Fruit fly (Drosophila melanogaster): ENCODE results near the gene Cdk12.
A peak's percentile ranks its signal among the peaks of the same experiment; 100 is the strongest.

Cdk12 gene

DNA sequence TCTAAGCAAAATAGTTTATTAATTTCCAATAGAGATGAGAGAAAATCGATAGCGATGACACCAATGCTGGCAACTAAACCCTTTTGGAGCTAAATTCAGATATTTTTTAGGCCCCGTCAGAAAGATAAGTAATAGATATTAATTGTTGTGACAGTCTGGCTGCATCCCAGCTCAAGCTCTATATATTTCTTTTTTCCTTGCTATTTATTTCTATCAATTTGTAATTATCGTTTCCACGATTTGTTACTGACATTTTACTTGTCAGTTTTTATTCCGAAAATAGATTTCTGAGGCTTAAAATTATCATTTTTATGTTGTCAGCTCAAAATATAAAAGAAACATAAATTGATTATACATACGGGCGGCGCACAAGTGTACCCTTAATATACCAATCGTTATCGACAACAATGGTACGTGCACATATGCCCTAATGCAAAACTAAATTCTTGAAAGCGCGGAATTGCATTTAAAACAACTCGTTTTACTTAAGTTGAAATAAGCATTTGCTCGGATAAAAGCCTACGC lies 52.8 kb downstream of the Cdk12 start, which contains the start of the genes CRIF and SMC5 (continued):
- peak; percentile 73 for TF ChIP-seq Ssrp (tag; optimal IDR thresholded peaks at IDR 0.05)
- peak; percentile 44 for TF ChIP-seq Dad (GFP tag; optimal IDR thresholded peaks at IDR 0.05)
- TF ChIP-seq gcm (GFP tag; optimal IDR thresholded peaks at IDR 0.05), result peak; percentile 84
- TF ChIP-seq bigmax (GFP tag; optimal IDR thresholded peaks at IDR 0.05), result no peak
- TF ChIP-seq CG17612 (GFP tag; IDR thresholded peaks at IDR 0.05), result no peak
- TF ChIP-seq CG6254 (GFP tag; optimal IDR thresholded peaks at IDR 0.05), result no peak
- TF ChIP-seq psq (GFP tag; optimal IDR thresholded peaks at IDR 0.05), result no peak
- no peak for TF ChIP-seq Mrtf (GFP tag; IDR thresholded peaks at IDR 0.05)
- TF ChIP-seq CG4617 (GFP tag; optimal IDR thresholded peaks at IDR 0.05; ENCODE audit: borderline replicate concordance), result peak; percentile 68
- peak; percentile 69 for TF ChIP-seq Dip3 (GFP tag; optimal IDR thresholded peaks at IDR 0.05)
- peak; percentile 82 for TF ChIP-seq gem (tag; optimal IDR thresholded peaks at IDR 0.05)
- TF ChIP-seq CG8944 (GFP tag; optimal IDR thresholded peaks at IDR 0.05), result peak; percentile 60
- TF ChIP-seq dan (GFP tag; IDR thresholded peaks at IDR 0.05), result no peak
- peak; percentile 95 for TF ChIP-seq CG30020 (tag; optimal IDR thresholded peaks at IDR 0.05)
- TF ChIP-seq pnt (GFP tag; optimal IDR thresholded peaks at IDR 0.05), result peak; percentile 30
- TF ChIP-seq CG18476 (GFP tag; optimal IDR thresholded peaks at IDR 0.05), result peak; percentile 56
- no peak for TF ChIP-seq Hey (tag; optimal IDR thresholded peaks at IDR 0.05)
- no peak for TF ChIP-seq ATbp (GFP tag; optimal IDR thresholded peaks at IDR 0.05)
- peak; percentile 54 for TF ChIP-seq CG16815 (GFP tag; optimal IDR thresholded peaks at IDR 0.05)
- peak; percentile 75 for TF ChIP-seq CG2712 (tag; optimal IDR thresholded peaks at IDR 0.05)
- peak; percentile 78 for TF ChIP-seq HLH54F (GFP tag; optimal IDR thresholded peaks at IDR 0.05)
- TF ChIP-seq cad (GFP tag; optimal IDR thresholded peaks at IDR 0.05), result no peak
- TF ChIP-seq Gug (GFP tag; IDR thresholded peaks at IDR 0.05), result no peak
- peak; percentile 42 for TF ChIP-seq CG10654 (GFP tag; optimal IDR thresholded peaks at IDR 0.05)
- TF ChIP-seq H2.0 (GFP tag; IDR thresholded peaks at IDR 0.05), result peak; percentile 22; the same call in 1 of the 2 replicates
- TF ChIP-seq ssp (GFP tag; IDR thresholded peaks at IDR 0.05), result peak; percentile 89
- peak; percentile 87 for TF ChIP-seq Sry-δ (GFP tag; optimal IDR thresholded peaks at IDR 0.05)
- peak; percentile 76 for TF ChIP-seq pho (GFP tag; optimal IDR thresholded peaks at IDR 0.05)
- no peak for TF ChIP-seq CG2129 (GFP tag; IDR thresholded peaks at IDR 0.05; ENCODE audit: partially characterized antibody)
- TF ChIP-seq CG17359 (tag; optimal IDR thresholded peaks at IDR 0.05), result peak; percentile 55
- TF ChIP-seq CG12942 (GFP tag; optimal IDR thresholded peaks at IDR 0.05), result peak; percentile 62
- TF ChIP-seq CG11247 (GFP tag; IDR thresholded peaks at IDR 0.05), result no peak
- peak; percentile 76 for TF ChIP-seq zfh2 (GFP tag; optimal IDR thresholded peaks at IDR 0.05)
- no peak for TF ChIP-seq Tbp (GFP tag; optimal IDR thresholded peaks at IDR 0.05)
- no peak for TF ChIP-seq luna (GFP tag; optimal IDR thresholded peaks at IDR 0.05)
- TF ChIP-seq CG2199 (GFP tag; IDR thresholded peaks at IDR 0.05), result no peak
- 0 out of 3 replicates have a peak, but pooled peaks have one; percentile 31 for TF ChIP-seq croc (GFP tag; conservative IDR thresholded peaks at IDR 0.05)
- peak; percentile 12 for TF ChIP-seq CG30431 (GFP tag; optimal IDR thresholded peaks at IDR 0.05)
- no peak for TF ChIP-seq cato (GFP tag; optimal IDR thresholded peaks at IDR 0.05; ENCODE audit: borderline replicate concordance)
- no peak for TF ChIP-seq CG8089 (GFP tag; optimal IDR thresholded peaks at IDR 0.05)
- TF ChIP-seq exex (tag; optimal IDR thresholded peaks at IDR 0.05), result peak; percentile 47
- no peak for TF ChIP-seq CG12769 (tag; optimal IDR thresholded peaks at IDR 0.05)
- TF ChIP-seq grau (tag; optimal IDR thresholded peaks at IDR 0.05), result peak; percentile 78
- peak; percentile 58 for TF ChIP-seq CG4820 (GFP tag; optimal IDR thresholded peaks at IDR 0.05)
- TF ChIP-seq dmrt11E (tag; optimal IDR thresholded peaks at IDR 0.05), result peak; percentile 69
- no peak for TF ChIP-seq CG31388 (GFP tag; optimal IDR thresholded peaks at IDR 0.05)
- peak; percentile 52 for TF ChIP-seq CG10209 (GFP tag; optimal IDR thresholded peaks at IDR 0.05)
- peak; percentile 57 for TF ChIP-seq BEAF-32 (GFP tag; optimal IDR thresholded peaks at IDR 0.05)
- peak in 1 of 2 experiments; percentile 75 for TF ChIP-seq Pdp1 (GFP tag; optimal IDR thresholded peaks at IDR 0.05)
- TF ChIP-seq Spps (tag; optimal IDR thresholded peaks at IDR 0.05), result peak; percentile 15
- TF ChIP-seq Abd-B (GFP tag; optimal IDR thresholded peaks at IDR 0.05), result peak; percentile 73

Data from whole organism, embryonic.